Worm (Caenorhabditis elegans): ENCODE measurements around the gene F10D2.10.

Gene F10D2.10

DNA sequence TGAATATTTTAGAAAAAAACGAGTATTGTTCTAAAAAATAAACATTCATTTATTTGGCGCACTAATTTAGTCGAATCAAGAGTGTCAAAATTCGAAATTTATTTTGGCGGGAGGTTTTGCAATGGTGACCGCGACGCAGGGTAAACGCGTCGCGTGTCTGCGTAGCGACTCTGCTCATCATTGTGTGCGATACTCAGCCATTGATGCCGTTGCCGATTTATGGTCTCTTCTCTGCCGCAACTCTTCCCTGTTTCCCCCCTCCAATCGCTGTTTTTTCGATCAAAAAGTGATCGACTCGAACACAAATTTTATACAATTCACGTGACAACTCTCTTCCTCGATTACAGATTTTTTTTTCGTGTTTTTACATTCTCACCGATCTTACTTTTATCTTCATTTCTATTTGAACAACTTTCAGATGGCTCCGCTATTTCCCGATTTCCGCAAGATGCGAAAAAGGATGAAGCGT is 40.6 kb upstream of the F10D2.10 start, which contains the start of gene F09G2.2 (continued):
- TF ChIP-seq xnd-1 (tag; optimal IDR thresholded peaks at IDR 0.05), result peak; percentile 77
- TF ChIP-seq let-607 (tag; optimal IDR thresholded peaks at IDR 0.05), result peak; percentile 2 to 69
- TF ChIP-seq madf-10 (tag; optimal IDR thresholded peaks at IDR 0.05), result peak; percentile 78
- no peak for TF ChIP-seq ccch-3 (GFP tag; optimal IDR thresholded peaks at IDR 0.05)
- peak; percentile 61 for TF ChIP-seq F23B12.7 (tag; optimal IDR thresholded peaks at IDR 0.05; ENCODE audit: insufficient read depth)
- peak; percentile 88 for TF ChIP-seq ceh-27 (GFP tag; optimal IDR thresholded peaks at IDR 0.05)
- TF ChIP-seq let-526 (GFP tag; IDR thresholded peaks at IDR 0.05), result peak; percentile 56; the same call in 1 of the 2 replicates
- TF ChIP-seq F22D6.2 (tag; optimal IDR thresholded peaks at IDR 0.05), result peak; percentile 57
- TF ChIP-seq hlh-12 (tag; optimal IDR thresholded peaks at IDR 0.05), result no peak
- TF ChIP-seq F52B5.7 (tag; optimal IDR thresholded peaks at IDR 0.05), result no peak
- TF ChIP-seq cebp-2 (GFP tag; IDR thresholded peaks at IDR 0.05), result no peak
- TF ChIP-seq lin-26 (GFP tag; IDR thresholded peaks at IDR 0.05), result no peak
- TF ChIP-seq B0336.3 (GFP tag; IDR thresholded peaks at IDR 0.05), result peak; percentile 84
- TF ChIP-seq lsl-1 (GFP tag; optimal IDR thresholded peaks at IDR 0.05), result peak; percentile 80
- 0 out of 2 replicates have a peak, but pooled peaks have one; percentile 10 for TF ChIP-seq Y53F4B.3 (GFP tag; IDR thresholded peaks at IDR 0.05)
- TF ChIP-seq rcor-1 (GFP tag; IDR thresholded peaks at IDR 0.05), result peak; percentile 93
- peak; percentile 89 for TF ChIP-seq pbrm-1 (GFP tag; IDR thresholded peaks at IDR 0.05)
- 0 out of 2 replicates have a peak, but pooled peaks have one; percentile 48 for TF ChIP-seq hmg-20 (GFP tag; IDR thresholded peaks at IDR 0.05)
- peak; percentile 42 for TF ChIP-seq gei-17 (GFP tag; optimal IDR thresholded peaks at IDR 0.05)
- TF ChIP-seq atf-7 (tag; optimal IDR thresholded peaks at IDR 0.05), result peak; percentile 14
- no peak for TF ChIP-seq F39B2.1 (GFP tag; IDR thresholded peaks at IDR 0.05)
- TF ChIP-seq tbp1 (GFP tag; optimal IDR thresholded peaks at IDR 0.05), result peak; percentile 72
- peak; percentile 93 for TF ChIP-seq lin-54 (GFP tag; optimal IDR thresholded peaks at IDR 0.05)
- TF ChIP-seq ceh-40 (GFP tag; IDR thresholded peaks at IDR 0.05), result no peak
- peak; percentile 88 for TF ChIP-seq D2030.7 (GFP tag; IDR thresholded peaks at IDR 0.05)
- peak; percentile 3 to 93 (median 10) for TF ChIP-seq lin-35 (GFP tag; optimal IDR thresholded peaks at IDR 0.05)
- peak; percentile 73 for TF ChIP-seq attf-3 (GFP tag; conservative IDR thresholded peaks at IDR 0.05)
- TF ChIP-seq bed-2 (GFP tag; IDR thresholded peaks at IDR 0.05), result no peak
- no peak for TF ChIP-seq bed-1 (GFP tag; IDR thresholded peaks at IDR 0.05)
- no peak for TF ChIP-seq attf-6 (GFP tag; IDR thresholded peaks at IDR 0.05)
- TF ChIP-seq C06A6.2 (GFP tag; conservative IDR thresholded peaks at IDR 0.05), result no peak; the same call in 1 of the 2 replicates
- peak; percentile 83 for TF ChIP-seq snpc-1.3 (tag; optimal IDR thresholded peaks at IDR 0.05; ENCODE audit: insufficient read depth)
- no peak for TF ChIP-seq T07F8.4 (tag; optimal IDR thresholded peaks at IDR 0.05)
- TF ChIP-seq ztf-25 (GFP tag; IDR thresholded peaks at IDR 0.05), result 0 out of 2 replicates have a peak, but pooled peaks have one; percentile 40
- no peak for TF ChIP-seq mes-4 (tag; optimal IDR thresholded peaks at IDR 0.05)
- TF ChIP-seq die-1 (tag; optimal IDR thresholded peaks at IDR 0.05), result no peak
- 0 out of 2 replicates have a peak, but pooled peaks have one; percentile 53 for TF ChIP-seq B0019.2 (GFP tag; conservative IDR thresholded peaks at IDR 0.05)
- TF ChIP-seq pha-4 (tag; optimal IDR thresholded peaks at IDR 0.05), result peak; percentile 84

DNA sequence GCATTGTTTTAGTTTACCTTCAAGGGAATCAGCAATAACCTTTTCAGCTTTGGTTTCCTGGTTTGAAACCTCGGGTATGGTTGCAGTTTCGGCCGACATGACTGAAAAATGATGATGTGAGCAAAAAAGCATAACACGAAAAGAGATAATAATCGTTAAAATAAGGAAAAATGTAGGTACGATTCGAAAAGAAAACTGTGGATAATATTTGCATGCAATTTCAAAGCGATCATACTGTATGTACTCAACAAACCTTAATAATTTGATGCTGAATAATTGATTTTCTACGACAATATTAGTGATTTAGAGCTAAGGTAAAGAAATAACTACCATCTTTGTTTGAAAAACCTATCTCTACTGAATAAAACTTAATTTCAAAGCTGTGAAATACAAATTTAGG is 40.1 kb upstream of the F10D2.10 start, which contains the start of gene attf-2:
TSS of gene attf-2 (minus strand) at position 101 of the 400 bp plus-strand sequence.
- TF ChIP-seq Y67H2A.10 (GFP tag; conservative IDR thresholded peaks at IDR 0.05) (no peak), ceh-40 (GFP tag; IDR thresholded peaks at IDR 0.05) (no peak), madf-3 (GFP tag; IDR thresholded peaks at IDR 0.05) (0 out of 2 replicates have a peak, but pooled peaks have one; percentile 22), unc-130 (GFP tag; optimal IDR thresholded peaks at IDR 0.05) (no peak), hrde-1 (tag; optimal IDR thresholded peaks at IDR 0.05; ENCODE audit: borderline replicate concordance) (no peak), mxl-1 (tag; optimal IDR thresholded peaks at IDR 0.05) (no peak), ztf-18 (tag; optimal IDR thresholded peaks at IDR 0.05) (no peak)

All from whole organism, young adult.